Fruit fly (Drosophila melanogaster) whole organism, embryonic: ENCODE data around the gene Ask1.

ENCODE experiments used
- Adf1 ChIP-seq: fragments of 200-800 bp; sonication (Bioruptor generic); IDR thresholded peaks from 2 replicates; pipeline ENCODE4 v1.3.6; 2022; ENCODE audit warnings: missing biosample characterization, missing genetic modification characterization
- Awh ChIP-seq: fragments of 200-800 bp; sonication (Bioruptor generic); IDR thresholded peaks from 2 replicates; pipeline ENCODE4, ENCODE4 v1.3.6; 2022; ENCODE audit warnings: missing biosample characterization, missing genetic modification characterization
- Bgb ChIP-seq: fragments of 200-800 bp; sonication (Bioruptor generic); IDR thresholded peaks from 2 replicates; pipeline ENCODE4 v1.3.6; 2022; ENCODE audit warnings: missing biosample characterization, missing genetic modification characterization; ENCODE audit not compliant: partially characterized antibody
- Blimp-1 ChIP-seq: fragments of 200-800 bp; sonication (Bioruptor generic); optimal IDR thresholded peaks from 3 replicates; lab custom pipeline; 2018; ENCODE audit warnings: missing biosample characterization, missing genetic modification characterization, mild to moderate bottlenecking, moderate library complexity, missing genetic modification reagents
- Bteb2 ChIP-seq: fragments of 200-800 bp; sonication (Bioruptor generic); optimal IDR thresholded peaks from 2 replicates; lab custom pipeline; 2016; ENCODE audit warnings: missing biosample characterization, missing genetic modification characterization
- CG10267 ChIP-seq: fragments of 200-800 bp; sonication (Bioruptor generic); optimal IDR thresholded peaks from 2 replicates; lab custom pipeline; 2018; ENCODE audit warnings: missing biosample characterization, mild to moderate bottlenecking, missing genetic modification characterization, moderate library complexity
- CG10321 ChIP-seq: fragments of 200-800 bp; sonication (Bioruptor generic); IDR thresholded peaks from 2 replicates; pipeline ENCODE4 v1.3.6; 2022; ENCODE audit warnings: missing biosample characterization, missing genetic modification characterization
- CG10979 ChIP-seq: fragments of 200-800 bp; sonication (Bioruptor generic); optimal IDR thresholded peaks from 2 replicates; lab custom pipeline; 2018; ENCODE audit warnings: missing biosample characterization, mild to moderate bottlenecking, missing genetic modification characterization, moderate library complexity
- CG11456 ChIP-seq: fragments of 200-800 bp; sonication (Bioruptor generic); IDR thresholded peaks from 3 replicates; pipeline ENCODE4 v1.3.6; 2022; ENCODE audit warnings: missing biosample characterization, missing genetic modification characterization
- CG12236 ChIP-seq: fragments of 200-800 bp; sonication (Bioruptor generic); optimal IDR thresholded peaks from 2 replicates; lab custom pipeline; 2016; ENCODE audit warnings: missing biosample characterization, missing genetic modification characterization
- CG12659 ChIP-seq: fragments of 200-800 bp; sonication (Bioruptor generic); optimal IDR thresholded peaks from 3 replicates; lab custom pipeline; 2017; ENCODE audit warnings: mild to moderate bottlenecking, missing biosample characterization, missing genetic modification reagents, missing genetic modification characterization
- CG14014 ChIP-seq: fragments of 200-800 bp; sonication (Bioruptor generic); IDR thresholded peaks from 2 replicates; pipeline ENCODE4 v1.3.6; 2022; ENCODE audit warnings: missing biosample characterization, missing genetic modification characterization
- CG14441 ChIP-seq: fragments of 200-800 bp; sonication (Bioruptor generic); IDR thresholded peaks from 2 replicates; pipeline ENCODE4 v1.3.6; 2022; ENCODE audit warnings: missing biosample characterization, missing genetic modification characterization
- CG14860 ChIP-seq: fragments of 200-800 bp; sonication (Bioruptor generic); IDR thresholded peaks from 3 replicates; pipeline ENCODE4 v1.3.6; 2022; ENCODE audit warnings: missing biosample characterization, missing genetic modification characterization; ENCODE audit not compliant: partially characterized antibody
- CG17912 ChIP-seq: fragments of 200-800 bp; sonication (Bioruptor generic); optimal IDR thresholded peaks from 2 replicates; lab custom pipeline; 2018; ENCODE audit warnings: missing biosample characterization, mild to moderate bottlenecking, missing genetic modification characterization
- CG2116 ChIP-seq: fragments of 200-800 bp; sonication (Bioruptor generic); optimal IDR thresholded peaks from 3 replicates; lab custom pipeline; 2018; ENCODE audit warnings: missing biosample characterization, mild to moderate bottlenecking, missing genetic modification characterization
- CG2199 ChIP-seq: fragments of 200-800 bp; sonication (Bioruptor generic); IDR thresholded peaks from 3 replicates; pipeline ENCODE4 v1.3.6; 2022; ENCODE audit warnings: missing biosample characterization, missing genetic modification characterization
- CG2202 ChIP-seq: fragments of 200-800 bp; sonication (Bioruptor generic); optimal IDR thresholded peaks from 2 replicates; lab custom pipeline; 2018; ENCODE audit warnings: missing biosample characterization, mild to moderate bottlenecking, missing genetic modification characterization
- CG3995 ChIP-seq: fragments of 200-800 bp; sonication (Bioruptor generic); optimal IDR thresholded peaks from 3 replicates; lab custom pipeline; 2016; ENCODE audit warnings: missing biosample characterization, missing genetic modification characterization
- CG4820 ChIP-seq: fragments of 200-800 bp; sonication (Bioruptor generic); optimal IDR thresholded peaks from 3 replicates; lab custom pipeline; 2016; ENCODE audit warnings: missing biosample characterization, missing genetic modification characterization
- CG5245 ChIP-seq: fragments of 200-800 bp; sonication (Bioruptor generic); optimal IDR thresholded peaks from 3 replicates; lab custom pipeline; 2016; ENCODE audit warnings: missing biosample characterization, missing genetic modification characterization
- CG7928 ChIP-seq: fragments of 200-800 bp; sonication (Bioruptor generic); optimal IDR thresholded peaks from 2 replicates; lab custom pipeline; 2017; ENCODE audit warnings: missing biosample characterization, mild to moderate bottlenecking, missing genetic modification characterization
- Elba2 ChIP-seq: fragments of 200-800 bp; sonication (Bioruptor generic); optimal IDR thresholded peaks from 3 replicates; lab custom pipeline; 2016; ENCODE audit warnings: missing biosample characterization, missing genetic modification characterization
- Ets65A ChIP-seq: fragments of 200-800 bp; sonication (Bioruptor generic); peaks from one replicate; lab custom pipeline; 2016; ENCODE audit warnings: missing biosample characterization, missing genetic modification characterization
- GATAe ChIP-seq: fragments of 200-800 bp; sonication (Bioruptor generic); conservative IDR thresholded peaks from 2 replicates; pipeline ENCODE4 v1.3.6; 2022; ENCODE audit warnings: missing biosample characterization, missing genetic modification characterization
- Hey ChIP-seq: fragments of 200-800 bp; sonication (Bioruptor generic); optimal IDR thresholded peaks from 3 replicates; lab custom pipeline; 2018; ENCODE audit warnings: missing biosample characterization, mild to moderate bottlenecking, missing genetic modification characterization
- HmgD ChIP-seq: fragments of 200-800 bp; sonication (Bioruptor generic); optimal IDR thresholded peaks from 3 replicates; lab custom pipeline; 2016; ENCODE audit warnings: missing biosample characterization, missing genetic modification characterization
- NC2α ChIP-seq: fragments of 200-800 bp; sonication (Bioruptor generic); optimal IDR thresholded peaks from 2 replicates; lab custom pipeline; 2016; ENCODE audit warnings: missing biosample characterization, missing genetic modification characterization
- Oli ChIP-seq: fragments of 200-800 bp; sonication (Bioruptor generic); optimal IDR thresholded peaks from 2 replicates; lab custom pipeline; 2018; ENCODE audit warnings: missing biosample characterization, mild to moderate bottlenecking, missing genetic modification characterization, moderate library complexity
- Pdp1 ChIP-seq, 2 experiments: fragments of 200-800 bp; sonication (Bioruptor generic); optimal IDR thresholded peaks; 3 replicates each; lab custom pipeline; 2016; ENCODE audit warnings: missing biosample characterization in 2 of 2, missing genetic modification characterization in 2 of 2, mild to moderate bottlenecking in 1 of 2, moderate library complexity in 1 of 2
- Rfx ChIP-seq: fragments of 200-800 bp; sonication (Bioruptor generic); IDR thresholded peaks from 2 replicates; pipeline ENCODE4 v1.3.6; 2022; ENCODE audit warnings: missing biosample characterization, missing genetic modification characterization
- Sry-δ ChIP-seq: fragments of 200-800 bp; sonication (Bioruptor generic); optimal IDR thresholded peaks from 2 replicates; lab custom pipeline; 2016; ENCODE audit warnings: missing biosample characterization, missing genetic modification characterization
- Ssrp ChIP-seq: fragments of 200-800 bp; sonication (Bioruptor generic); optimal IDR thresholded peaks from 2 replicates; lab custom pipeline; 2018; ENCODE audit warnings: missing biosample characterization, mild to moderate bottlenecking, missing genetic modification characterization, moderate library complexity
- ap ChIP-seq: fragments of 200-800 bp; sonication (Bioruptor generic); IDR thresholded peaks from 2 replicates; pipeline ENCODE4 v1.3.6; 2022; ENCODE audit warnings: missing biosample characterization, missing genetic modification characterization
- ato ChIP-seq: fragments of 200-800 bp; sonication (Bioruptor generic); IDR thresholded peaks from 2 replicates; pipeline ENCODE4 v1.3.6; 2022; ENCODE audit warnings: missing biosample characterization, missing genetic modification characterization; ENCODE audit not compliant: partially characterized antibody
- ewg ChIP-seq: fragments of 200-800 bp; sonication (Bioruptor generic); optimal IDR thresholded peaks from 3 replicates; lab custom pipeline; 2017; ENCODE audit warnings: mild to moderate bottlenecking, missing biosample characterization, missing genetic modification reagents, missing genetic modification characterization
- fu2 ChIP-seq: fragments of 200-800 bp; sonication (Bioruptor generic); optimal IDR thresholded peaks from 2 replicates; lab custom pipeline; 2016; ENCODE audit warnings: missing biosample characterization, missing genetic modification characterization
- grn ChIP-seq: fragments of 200-800 bp; sonication (Bioruptor generic); optimal IDR thresholded peaks from 3 replicates; lab custom pipeline; 2017; ENCODE audit warnings: missing biosample characterization, missing genetic modification characterization
- lbe ChIP-seq: fragments of 200-800 bp; sonication (Bioruptor generic); optimal IDR thresholded peaks from 2 replicates; lab custom pipeline; 2016; ENCODE audit warnings: missing biosample characterization, mild to moderate bottlenecking, missing genetic modification characterization
- lilli ChIP-seq: fragments of 200-800 bp; sonication (Bioruptor generic); optimal IDR thresholded peaks from 3 replicates; lab custom pipeline; 2016; ENCODE audit warnings: missing biosample characterization, missing genetic modification characterization
- mam ChIP-seq: fragments of 200-800 bp; sonication (Bioruptor generic); optimal IDR thresholded peaks from 3 replicates; lab custom pipeline; 2016; ENCODE audit warnings: missing biosample characterization, missing genetic modification characterization
- peb ChIP-seq: fragments of 200-800 bp; sonication (Bioruptor generic); IDR thresholded peaks from 2 replicates; pipeline ENCODE4 v1.3.6; 2022; ENCODE audit warnings: missing biosample characterization, missing genetic modification characterization
- pfk ChIP-seq: fragments of 200-800 bp; sonication (Bioruptor generic); optimal IDR thresholded peaks from 2 replicates; lab custom pipeline; 2018; ENCODE audit warnings: missing biosample characterization, mild to moderate bottlenecking, missing genetic modification characterization, moderate library complexity
- pho ChIP-seq: fragments of 200-800 bp; sonication (Bioruptor generic); optimal IDR thresholded peaks from 2 replicates; lab custom pipeline; 2016; ENCODE audit warnings: missing biosample characterization, missing genetic modification characterization
- ranshi ChIP-seq: fragments of 200-800 bp; sonication (Bioruptor generic); IDR thresholded peaks from 2 replicates; pipeline ENCODE4 v1.3.6; 2022; ENCODE audit warnings: missing biosample characterization, missing genetic modification characterization
- schlank ChIP-seq: fragments of 200-800 bp; sonication (Bioruptor generic); optimal IDR thresholded peaks from 2 replicates; lab custom pipeline; 2018; ENCODE audit warnings: missing biosample characterization, mild to moderate bottlenecking, missing genetic modification characterization
- scrt ChIP-seq: fragments of 200-800 bp; sonication (Bioruptor generic); optimal IDR thresholded peaks from 2 replicates; lab custom pipeline; 2018; ENCODE audit warnings: missing biosample characterization, mild to moderate bottlenecking, missing genetic modification characterization, moderate library complexity
- shn ChIP-seq: fragments of 200-800 bp; sonication (Bioruptor generic); optimal IDR thresholded peaks from 3 replicates; lab custom pipeline; 2016; ENCODE audit warnings: missing biosample characterization, missing genetic modification characterization
- sisA ChIP-seq: fragments of 200-800 bp; sonication (Bioruptor generic); IDR thresholded peaks from 2 replicates; pipeline ENCODE4 v1.3.6; 2022; ENCODE audit warnings: missing biosample characterization, missing genetic modification characterization

Ask1 gene

DNA sequence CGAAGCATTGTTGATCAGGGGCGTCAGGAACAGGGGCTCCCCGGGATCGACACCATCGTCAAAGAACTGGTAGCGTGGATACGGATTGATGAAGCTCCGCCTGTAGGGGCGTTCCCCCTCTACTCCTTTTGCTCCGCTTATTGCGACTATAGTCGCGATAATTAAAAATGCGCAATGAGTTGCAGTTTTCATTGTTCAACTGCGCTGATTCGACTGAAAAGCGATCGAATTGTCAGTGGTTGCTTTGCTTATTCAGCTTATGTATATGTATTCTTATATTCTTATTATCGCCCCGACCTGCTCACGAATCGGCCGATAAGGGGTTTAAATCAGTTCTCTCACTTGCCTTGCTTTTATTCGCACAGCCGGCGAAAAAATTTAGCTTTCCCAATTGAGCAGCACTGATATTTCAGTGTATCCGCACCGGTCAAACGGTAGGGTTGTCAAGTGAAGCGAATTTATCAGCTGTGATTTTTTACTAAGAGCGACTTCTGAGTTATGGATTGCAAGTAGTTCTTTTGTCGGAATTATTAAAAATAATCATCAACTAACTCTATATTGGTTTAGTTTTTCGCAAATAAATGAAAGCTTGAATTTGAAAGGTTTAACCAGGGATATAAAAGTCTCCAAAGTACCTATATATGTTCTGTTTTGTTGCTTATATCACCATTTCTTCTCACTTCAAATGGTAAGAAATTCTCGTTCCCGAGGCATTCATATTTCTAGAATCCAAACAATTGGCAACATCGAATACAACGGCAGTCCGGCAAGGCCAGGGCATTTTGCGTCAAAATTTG is 15.3 kb upstream of the Ask1 start, which contains the start of the genes CG4572 and CG4686 (continued):
- TF ChIP-seq CG2116 (peak; percentile 68), Bteb2 (peak; percentile 67), Sry-δ (peak; percentile 55), lbe (no peak), sisA (GFP tag; lab: Robert Waterston, UW) (peak; percentile 61), Ets65A (GFP tag; lab: Kevin White, UChicago) (peak; percentile 99), Rfx (peak; percentile 87), CG3995 (peak; percentile 97), ato (GFP tag; lab: Robert Waterston, UW) (0 out of 2 replicates have a peak, but pooled peaks have one; percentile 23), ap (no peak), Hey (peak; percentile 47), schlank (tag; lab: Kevin White, UChicago) (peak; percentile 31), CG5245 (peak; percentile 36), grn (peak; percentile 13), CG10321 (GFP tag; lab: Robert Waterston, UW) (no peak), pho (GFP tag; lab: Kevin White, UChicago) (peak; percentile 90), CG14014 (GFP tag; lab: Robert Waterston, UW) (peak; percentile 42; the same call in 1 of the 2 replicates), GATAe (GFP tag; lab: Robert Waterston, UW) (peak; percentile 55; the same call in 1 of the 2 replicates), shn (GFP tag; lab: Kevin White, UChicago) (peak; percentile 72), pfk (GFP tag; lab: Kevin White, UChicago) (no peak), HmgD (GFP tag; lab: Kevin White, UChicago) (peak; percentile 63), Elba2 (GFP tag; lab: Kevin White, UChicago) (peak; percentile 63), NC2α (GFP tag; lab: Kevin White, UChicago) (peak; percentile 45), CG14441 (GFP tag; lab: Robert Waterston, UW) (peak; percentile 76), CG2202 (tag; lab: Kevin White, UChicago) (peak; percentile 21), Blimp-1 (no peak), CG11456 (GFP tag; lab: Robert Waterston, UW) (peak; percentile 84), Adf1 (GFP tag; lab: Robert Waterston, UW) (peak; percentile 51; the same call in 1 of the 2 replicates), lilli (GFP tag; lab: Kevin White, UChicago) (peak; percentile 85), Ssrp (peak; percentile 65), mam (GFP tag; lab: Kevin White, UChicago) (peak; percentile 80), CG10979 (tag; lab: Kevin White, UChicago) (peak; percentile 61), CG12236 (GFP tag; lab: Kevin White, UChicago) (peak; percentile 34), peb (GFP tag; lab: Robert Waterston, UW) (0 out of 2 replicates have a peak, but pooled peaks have one; percentile 35), CG2199 (GFP tag; lab: Robert Waterston, UW) (no peak), Oli (tag; lab: Kevin White, UChicago) (peak; percentile 70), Bgb (GFP tag; lab: Robert Waterston, UW) (no peak), Awh (GFP tag; lab: Robert Waterston, UW) (no peak), CG10267 (tag; lab: Kevin White, UChicago) (peak; percentile 67), ewg (GFP tag; lab: Kevin White, UChicago) (peak; percentile 53), CG12659 (GFP tag; lab: Kevin White, UChicago) (peak; percentile 86), CG4820 (GFP tag; lab: Kevin White, UChicago) (peak; percentile 69), CG17912 (peak; percentile 27), CG14860 (no peak), Pdp1 (GFP tag; optimal IDR thresholded peaks at IDR 0.05; lab: Kevin White, UChicago) (peak; percentile 81 to 97), fu2 (peak; percentile 80), scrt (GFP tag; lab: Kevin White, UChicago) (peak; percentile 55), CG7928 (GFP tag; lab: Kevin White, UChicago) (peak; percentile 32), ranshi (GFP tag; lab: Robert Waterston, UW) (peak; percentile 60; the same call in 1 of the 2 replicates)
